Worm (Caenorhabditis elegans) whole organism, L2 larva: ENCODE results near the gene T09B9.5.

Source experiments
- C34F6.9 ChIP-seq: fragments of 150-350 bp; optimal IDR thresholded peaks from 2 replicates; lab custom pipeline; 2014; ENCODE audit warnings: missing biosample characterization, missing genetic modification characterization
- ZK546.5 ChIP-seq: sonication (generic microtip); optimal IDR thresholded peaks from 2 replicates; lab custom pipeline; 2017; ENCODE audit warnings: missing biosample characterization, missing genetic modification characterization
- lin-13 ChIP-seq: fragments of 150-350 bp; optimal IDR thresholded peaks from 2 replicates; lab custom pipeline; 2014; ENCODE audit warnings: missing biosample characterization, missing genetic modification reagents, missing genetic modification characterization
- nhr-10 ChIP-seq: sonication (generic microtip); optimal IDR thresholded peaks from 2 replicates; lab custom pipeline; 2017; ENCODE audit warnings: missing biosample characterization, missing genetic modification characterization
- nhr-23 ChIP-seq: fragments of 150-350 bp; optimal IDR thresholded peaks from 2 replicates; lab custom pipeline; 2014; ENCODE audit warnings: missing biosample characterization, missing genetic modification reagents, missing genetic modification characterization
- ztf-11 ChIP-seq: sonication (generic microtip); optimal IDR thresholded peaks from 2 replicates; lab custom pipeline; 2017; ENCODE audit warnings: missing biosample characterization, missing genetic modification characterization

ce11 chrX:9804735-9805134 is 27.2 kb downstream of the T09B9.5 start:
- no peak for TF ChIP-seq ztf-11 (tag; lab: Kevin White, UChicago)
- TF ChIP-seq C34F6.9 (tag; lab: Kevin White, UChicago) = no peak
- TF ChIP-seq lin-13 (GFP tag; lab: Kevin White, UChicago) = no peak
- no peak for TF ChIP-seq ZK546.5 (tag; lab: Kevin White, UChicago)
- TF ChIP-seq nhr-10 = no peak
- no peak for TF ChIP-seq nhr-23 (tag; lab: Kevin White, UChicago)
